Worm (Caenorhabditis elegans) whole organism, midembryonic: ENCODE measurements around the gene bcl-7.

Experiments
- T22C8.4 ChIP-seq: fragments of 200-800 bp; sonication (Bioruptor generic); IDR thresholded peaks from 2 replicates; pipeline ENCODE4 v1.3.6; 2022; ENCODE audit warnings: missing genetic modification characterization, missing compliant biosample characterization
- cog-1 ChIP-seq: sonication (generic microtip); optimal IDR thresholded peaks from 2 replicates; lab custom pipeline; 2016; ENCODE audit warnings: missing genetic modification characterization, missing compliant biosample characterization
- flt-1 ChIP-seq: fragments of 200-800 bp; sonication (Bioruptor generic); IDR thresholded peaks from 2 replicates; pipeline ENCODE4 v1.3.6; 2022; ENCODE audit warnings: missing genetic modification characterization, missing compliant biosample characterization
- klf-2 ChIP-seq: fragments of 200-800 bp; sonication (Bioruptor generic); conservative IDR thresholded peaks from 2 replicates; pipeline ENCODE4 v1.3.6; 2022; ENCODE audit warnings: missing genetic modification reagents, missing genetic modification characterization, missing compliant biosample characterization
- med-1 ChIP-seq: sonication (generic microtip); optimal IDR thresholded peaks from 2 replicates; lab custom pipeline; 2017; ENCODE audit warnings: missing genetic modification characterization, mild to moderate bottlenecking, missing compliant biosample characterization, antibody characterized with exemption, missing genetic modification reagents; ENCODE audit not compliant: insufficient read depth
- ref-1 ChIP-seq: fragments of 200-800 bp; sonication (Bioruptor generic); conservative IDR thresholded peaks from 2 replicates; pipeline ENCODE4 v1.3.6; 2022; ENCODE audit warnings: missing genetic modification reagents, missing genetic modification characterization, missing compliant biosample characterization
- tab-1 ChIP-seq: fragments of 200-800 bp; sonication (Bioruptor generic); IDR thresholded peaks from 2 replicates; pipeline ENCODE4 v1.3.6; 2022; ENCODE audit warnings: missing genetic modification characterization, missing compliant biosample characterization
- ztf-23 ChIP-seq: fragments of 200-800 bp; sonication (Bioruptor generic); IDR thresholded peaks from 2 replicates; pipeline ENCODE4 v1.3.6; 2022; ENCODE audit warnings: missing genetic modification reagents, missing genetic modification characterization, missing compliant biosample characterization
- ztf-29 ChIP-seq: fragments of 200-800 bp; sonication (Bioruptor generic); IDR thresholded peaks from 2 replicates; pipeline ENCODE4 v1.3.6; 2022; ENCODE audit warnings: missing genetic modification reagents, missing genetic modification characterization, missing compliant biosample characterization

ce11 chrIII:5930659-5931058, 4.8 kb downstream of the bcl-7 start:
- TF ChIP-seq ztf-23 (no peak), T22C8.4 (GFP tag; lab: Robert Waterston, UW) (no peak), klf-2 (no peak), ztf-29 (GFP tag; lab: Robert Waterston, UW) (no peak), flt-1 (GFP tag; lab: Robert Waterston, UW) (no peak), cog-1 (tag; lab: Kevin White, UChicago) (no peak), tab-1 (GFP tag; lab: Robert Waterston, UW) (no peak), med-1 (GFP tag; lab: Kevin White, UChicago) (no peak), ref-1 (GFP tag; lab: Robert Waterston, UW) (no peak)
